Worm (Caenorhabditis elegans): ENCODE data around the gene F53H4.4.

ce11 chrX:15902835-15903234 lies 36.6 kb downstream of the F53H4.4 start:
- TF ChIP-seq ama-1 (optimal IDR thresholded peaks at IDR 0.05) (no peak), hlh-11 (tag; optimal IDR thresholded peaks at IDR 0.05) (no peak), unc-62 (GFP tag; optimal IDR thresholded peaks at IDR 0.05 in 1 of 2) (peak in 1 of 2 experiments; percentile 89), unc-62 (tag; optimal IDR thresholded peaks at IDR 0.05) (no peak), lin-39 (tag; optimal IDR thresholded peaks at IDR 0.05) (no peak), ceh-28 (tag; optimal IDR thresholded peaks at IDR 0.05) (no peak), rbr-2 (tag; optimal IDR thresholded peaks at IDR 0.05) (no peak), lir-3 (tag; optimal IDR thresholded peaks at IDR 0.05) (no peak), T26A8.4 (GFP tag; IDR thresholded peaks at IDR 0.05) (no peak), ceh-82 (tag; optimal IDR thresholded peaks at IDR 0.05) (no peak), nhr-28 (tag; optimal IDR thresholded peaks at IDR 0.05) (no peak)
